Worm (Caenorhabditis elegans) whole organism, late embryonic: ENCODE measurements around the gene vars-1.

ENCODE experiments used
- T23F11.4 ChIP-seq: fragments of 200-800 bp; sonication (Bioruptor generic); optimal IDR thresholded peaks from 2 replicates; lab custom pipeline; 2018; ENCODE audit warnings: mild to moderate bottlenecking, missing genetic modification characterization, missing compliant biosample characterization
- ceh-22 ChIP-seq: sonication (generic microtip); optimal IDR thresholded peaks from 2 replicates; lab custom pipeline; 2017; ENCODE audit warnings: missing biosample characterization, missing genetic modification characterization
- hlh-30 ChIP-seq: sonication (generic microtip); optimal IDR thresholded peaks from 2 replicates; lab custom pipeline; 2017; ENCODE audit warnings: antibody characterized with exemption, missing genetic modification characterization, missing compliant biosample characterization; ENCODE audit not compliant: insufficient read depth
- lim-6 ChIP-seq: sonication (generic microtip); optimal IDR thresholded peaks from 2 replicates; lab custom pipeline; 2016; ENCODE audit warnings: missing genetic modification characterization, missing compliant biosample characterization
- nhr-232 ChIP-seq: sonication (generic microtip); optimal IDR thresholded peaks from 2 replicates; lab custom pipeline; 2016; ENCODE audit warnings: missing genetic modification characterization, missing compliant biosample characterization
- sdc-2 ChIP-seq: sonication (generic microtip); optimal IDR thresholded peaks from 2 replicates; lab custom pipeline; 2016; ENCODE audit warnings: missing genotype, missing genetic modification characterization, missing compliant biosample characterization

DNA sequence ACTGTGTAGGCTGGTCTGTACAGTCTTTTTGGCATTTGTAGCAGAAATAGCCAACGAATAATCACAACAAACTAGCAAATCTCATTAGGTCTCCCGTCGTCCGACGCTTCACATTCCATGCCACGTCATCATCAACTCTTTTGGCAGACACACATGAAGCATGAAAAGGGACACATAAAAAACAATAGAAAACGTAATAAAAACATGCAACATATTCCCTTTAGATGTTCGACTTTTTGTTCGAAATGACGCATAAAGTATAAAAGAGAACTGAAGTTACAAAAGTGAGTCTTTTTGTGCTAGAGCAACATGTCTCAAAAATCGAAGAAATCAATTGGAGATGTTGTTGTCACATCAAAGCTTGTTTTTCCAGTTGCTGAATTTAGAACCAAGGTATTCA is 20.6 kb downstream of the vars-1 start, which contains the start of gene sth-1:
- TF ChIP-seq nhr-232 (tag; lab: Kevin White, UChicago) (no peak), lim-6 (tag; lab: Kevin White, UChicago) (no peak), T23F11.4 (GFP tag; lab: Kevin White, UChicago) (no peak), hlh-30 (tag; lab: Kevin White, UChicago) (no peak), sdc-2 (tag; lab: Kevin White, UChicago) (no peak), ceh-22 (tag; lab: Kevin White, UChicago) (no peak)
